Worm (Caenorhabditis elegans): ENCODE results near the gene C14A6.8.

- no peak for TF ChIP-seq mxl-1 (tag; optimal IDR thresholded peaks at IDR 0.05)
- TF ChIP-seq rec-8 (tag; optimal IDR thresholded peaks at IDR 0.05) = no peak
- TF ChIP-seq die-1 (tag; optimal IDR thresholded peaks at IDR 0.05) = no peak
- no peak for TF ChIP-seq hsf-1 (GFP tag; IDR thresholded peaks at IDR 0.05)
- no peak for TF ChIP-seq madf-6 (GFP tag; IDR thresholded peaks at IDR 0.05)
These were observed 28.0 kb downstream of the C14A6.8 start, which contains the start of gene Y37H2A.14 for ce11 chrV:18143445-18143844.
